Worm (Caenorhabditis elegans): Measurements from ENCODE around the gene his-31.

his-31 gene

DNA sequence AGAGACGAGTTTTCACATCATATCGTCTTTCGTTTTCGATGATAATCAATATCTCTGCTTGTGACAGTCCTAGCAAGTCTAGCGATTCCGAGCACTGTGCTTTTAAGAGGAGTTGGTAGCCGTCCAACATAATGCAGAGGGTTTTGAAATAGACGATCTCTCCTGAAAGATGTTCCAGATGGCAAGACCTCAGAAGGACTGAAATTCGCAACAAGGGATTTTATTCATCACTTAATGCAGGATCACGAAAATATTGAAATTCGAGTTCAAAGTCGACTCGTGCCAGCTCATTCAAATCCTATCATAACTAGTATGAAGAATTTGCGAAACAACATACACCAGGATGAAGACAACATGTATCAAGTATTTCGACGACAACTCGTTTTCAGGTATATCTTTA, 43.7 kb upstream of the his-31 start, which contains the start of gene D2096.7 (continued):
- TF ChIP-seq hif-1 (tag; optimal IDR thresholded peaks at IDR 0.05) (no peak), lin-13 (GFP tag; optimal IDR thresholded peaks at IDR 0.05) (peak; percentile 64), nhr-77 (tag; optimal IDR thresholded peaks at IDR 0.05) (no peak), pha-4 (GFP tag; IDR thresholded peaks at IDR 0.05) (peak; percentile 74), pha-4 (tag; optimal IDR thresholded peaks at IDR 0.05) (no peak), aly-2 (tag; optimal IDR thresholded peaks at IDR 0.05) (no peak), ceh-62 (tag; optimal IDR thresholded peaks at IDR 0.05) (no peak), ceh-44 (GFP tag; IDR thresholded peaks at IDR 0.05) (no peak), skn-1 (tag; optimal IDR thresholded peaks at IDR 0.05) (no peak), unc-130 (GFP tag; optimal IDR thresholded peaks at IDR 0.05) (peak; percentile 70)

DNA sequence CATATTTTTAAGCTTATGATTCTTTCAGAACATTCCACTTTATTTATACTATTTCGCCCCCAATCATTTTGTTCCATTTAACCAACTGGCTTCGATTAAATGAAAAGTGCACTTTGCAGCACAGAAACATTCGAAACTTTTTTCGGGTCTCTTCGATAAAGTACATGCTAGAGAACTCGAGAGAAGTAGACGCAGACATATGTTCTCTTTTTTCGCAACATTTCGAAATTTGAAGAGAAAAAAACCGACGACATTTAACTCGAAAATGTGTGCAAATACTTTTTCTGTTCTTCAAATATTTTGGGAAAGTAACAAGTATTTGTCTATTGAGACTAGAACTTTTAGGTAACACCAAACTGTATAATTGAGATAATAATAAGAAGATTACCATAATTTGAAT, 43.1 kb upstream of the his-31 start:
- TF ChIP-seq spr-3 (GFP tag; optimal IDR thresholded peaks at IDR 0.05) (no peak), lsy-2 (tag; optimal IDR thresholded peaks at IDR 0.05) (peak in 1 of 2 experiments; percentile 19), ceh-62 (tag; optimal IDR thresholded peaks at IDR 0.05) (no peak), zip-2 (tag; optimal IDR thresholded peaks at IDR 0.05) (no peak), mes-2 (tag; optimal IDR thresholded peaks at IDR 0.05; ENCODE audit: poor library complexity, severe bottlenecking) (peak; percentile 12), daf-16 (GFP tag; optimal IDR thresholded peaks at IDR 0.05) (peak in 1 of 2 experiments; percentile 3), daf-16 (tag; optimal IDR thresholded peaks at IDR 0.05) (no peak), dve-1 (tag; optimal IDR thresholded peaks at IDR 0.05; ENCODE audit: insufficient read depth) (peak; percentile 3), dmd-9 (GFP tag; IDR thresholded peaks at IDR 0.05) (no peak)

DNA sequence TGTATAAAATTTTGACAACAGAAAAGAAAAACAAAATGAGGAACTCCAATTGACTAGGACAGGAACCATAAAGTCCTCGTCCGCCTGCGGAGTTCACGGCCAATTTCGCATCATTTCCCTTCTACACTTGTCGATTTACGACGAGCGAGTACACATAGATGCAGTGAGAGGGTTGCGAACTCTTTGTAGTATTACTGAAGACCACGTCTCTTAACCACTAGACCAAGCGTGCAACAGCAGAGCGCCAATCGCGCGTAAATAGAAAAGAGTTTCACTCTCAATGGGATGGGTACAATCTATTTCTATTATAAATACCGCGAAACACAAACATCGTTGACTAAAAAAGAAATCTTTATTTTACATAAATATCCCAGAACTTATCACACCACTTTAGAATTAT, 41.6 kb upstream of the his-31 start:
- TF ChIP-seq nhr-25 (tag; optimal IDR thresholded peaks at IDR 0.05; ENCODE audit: borderline replicate concordance, insufficient read depth) (no peak), zip-2 (tag; optimal IDR thresholded peaks at IDR 0.05) (peak; percentile 13), madf-9 (GFP tag; conservative IDR thresholded peaks at IDR 0.05) (0 out of 2 replicates have a peak, but pooled peaks have one; percentile 53), F44E2.7 (GFP tag; IDR thresholded peaks at IDR 0.05) (no peak), lim-7 (GFP tag; IDR thresholded peaks at IDR 0.05) (peak; percentile 76), rbr-2 (tag; optimal IDR thresholded peaks at IDR 0.05) (peak; percentile 79), spr-3 (GFP tag; optimal IDR thresholded peaks at IDR 0.05) (peak; percentile 51), zfp-3 (GFP tag; conservative IDR thresholded peaks at IDR 0.05) (peak; percentile 62; the same call in 1 of the 2 replicates), zfp-2 (tag; optimal IDR thresholded peaks at IDR 0.05) (peak; percentile 21), zip-11 (GFP tag; IDR thresholded peaks at IDR 0.05) (peak; percentile 54; the same call in 1 of the 2 replicates), dve-1 (tag; optimal IDR thresholded peaks at IDR 0.05; ENCODE audit: insufficient read depth) (peak; percentile 76), Y75B8A.6 (GFP tag; IDR thresholded peaks at IDR 0.05) (0 out of 2 replicates have a peak, but pooled peaks have one; percentile 73), dpl-1 (GFP tag; optimal IDR thresholded peaks at IDR 0.05) (peak; percentile 46), hlh-30 (tag; optimal IDR thresholded peaks at IDR 0.05; ENCODE audit: insufficient read depth) (peak; percentile 64), egl-27 (tag; optimal IDR thresholded peaks at IDR 0.05) (no peak), tag-97 (GFP tag; IDR thresholded peaks at IDR 0.05) (no peak), snpc-4 (tag; optimal IDR thresholded peaks at IDR 0.05) (no peak), pqm-1 (tag; optimal IDR thresholded peaks at IDR 0.05) (peak; percentile 60), lin-1 (GFP tag; IDR thresholded peaks at IDR 0.05) (0 out of 2 replicates have a peak, but pooled peaks have one; percentile 49), ces-1 (GFP tag; optimal IDR thresholded peaks at IDR 0.05) (no peak), nhr-41 (GFP tag; IDR thresholded peaks at IDR 0.05) (peak; percentile 21; the same call in 1 of the 2 replicates), lin-38 (GFP tag; IDR thresholded peaks at IDR 0.05) (peak; percentile 79), ceh-44 (GFP tag; IDR thresholded peaks at IDR 0.05) (0 out of 2 replicates have a peak, but pooled peaks have one; percentile 47), vab-7 (GFP tag; IDR thresholded peaks at IDR 0.05) (peak; percentile 74), madf-5 (GFP tag; IDR thresholded peaks at IDR 0.05) (peak; percentile 78 to 86; a peak in 3 of 4 replicates), D1046.2 (GFP tag; IDR thresholded peaks at IDR 0.05) (peak; percentile 61; the same call in 1 of the 2 replicates), aha-1 (tag) (peak; percentile 96), nhr-111 (GFP tag; optimal IDR thresholded peaks at IDR 0.05) (no peak), ZK546.5 (tag; optimal IDR thresholded peaks at IDR 0.05) (no peak), F26F4.8 (GFP tag; conservative IDR thresholded peaks at IDR 0.05) (peak; percentile 60; the same call in 1 of the 2 replicates), nhr-11 (tag; optimal IDR thresholded peaks at IDR 0.05) (peak; percentile 57), mdl-1 (tag; optimal IDR thresholded peaks at IDR 0.05) (peak in 1 of 2 experiments; percentile 53), arid-1 (GFP tag; conservative IDR thresholded peaks at IDR 0.05) (peak; percentile 82)

All from whole organism, L4 larva.